Worm (Caenorhabditis elegans) whole organism, L2 larva: ENCODE measurements around the gene ubc-8.

Source experiments
- egl-27 ChIP-seq: sonication (generic microtip); optimal IDR thresholded peaks from 3 replicates; lab custom pipeline; 2017; ENCODE audit warnings: missing biosample characterization, missing genetic modification reagents, missing genetic modification characterization
- lin-39 ChIP-seq: fragments of 150-350 bp; optimal IDR thresholded peaks from 2 replicates; lab custom pipeline; 2014; ENCODE audit warnings: missing biosample characterization, missing genetic modification reagents, missing genetic modification characterization
- nhr-25 ChIP-seq: fragments of 150-350 bp; sonication (generic microtip); optimal IDR thresholded peaks from 3 replicates; lab custom pipeline; 2014; ENCODE audit warnings: missing biosample characterization, missing genetic modification characterization

DNA sequence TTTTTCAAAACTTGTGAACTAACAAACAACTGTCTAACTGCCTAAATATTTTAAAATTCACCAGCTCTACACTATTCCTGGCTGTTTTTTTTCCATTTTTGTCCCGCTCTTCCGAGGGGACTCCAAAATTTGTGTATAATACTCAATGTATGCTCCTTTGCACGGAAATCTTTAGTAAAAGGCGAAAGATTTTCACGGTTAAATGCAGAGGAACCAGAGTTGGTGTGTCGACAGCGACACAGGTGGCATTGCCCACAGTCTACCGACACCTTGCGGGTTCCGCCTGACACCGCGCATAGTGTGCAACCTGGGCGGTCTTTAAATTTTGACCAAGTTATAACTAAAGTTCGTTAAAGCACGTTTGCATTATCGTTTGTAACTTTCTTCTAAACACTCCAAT, 52.1 kb downstream of the ubc-8 start:
- TF ChIP-seq egl-27 (tag; lab: Kevin White, UChicago): no peak
- TF ChIP-seq nhr-25 (tag; lab: Kevin White, UChicago): no peak
- no peak for TF ChIP-seq lin-39 (tag; lab: Kevin White, UChicago)
